Worm (Caenorhabditis elegans) whole organism, early embryonic: ENCODE data around the gene stg-1.

ENCODE experiments used
- ceh-13 ChIP-seq: fragments of 200-800 bp; sonication (Bioruptor generic); optimal IDR thresholded peaks from 2 replicates; lab custom pipeline; 2018; ENCODE audit warnings: mild to moderate bottlenecking, missing genetic modification characterization, missing compliant biosample characterization
- ets-7 ChIP-seq: sonication (generic microtip); optimal IDR thresholded peaks from 2 replicates; lab custom pipeline; 2016; ENCODE audit warnings: missing genotype, missing genetic modification characterization, missing compliant biosample characterization
- tbx-11 ChIP-seq: fragments of 200-800 bp; sonication (Bioruptor generic); IDR thresholded peaks from 2 replicates; pipeline ENCODE4 v1.3.6; 2022; ENCODE audit warnings: missing genetic modification characterization, missing compliant biosample characterization
- tra-4 ChIP-seq: sonication (generic microtip); optimal IDR thresholded peaks from 2 replicates; lab custom pipeline; 2017; ENCODE audit warnings: missing genetic modification characterization, missing compliant biosample characterization

- TF ChIP-seq tra-4 (tag; lab: Kevin White, UChicago), result no peak
- no peak for TF ChIP-seq ceh-13
- no peak for TF ChIP-seq ets-7 (tag; lab: Kevin White, UChicago)
- no peak for TF ChIP-seq tbx-11 (GFP tag; lab: Robert Waterston, UW)
These were observed 51.9 kb downstream of the stg-1 start for ce11 chrII:10008552-10008951.
